Worm (Caenorhabditis elegans) whole organism, L4 larva: ENCODE data around the gene C08E3.15.
"Not testable (repeated sequence)": the region's sequence is repeated elsewhere in the genome, so short reads cannot be mapped to it uniquely, and the experiment has no call there.

ENCODE experiments used
- ceh-28 ChIP-seq: fragments of 150-350 bp; optimal IDR thresholded peaks from 2 replicates; lab custom pipeline; 2014; ENCODE audit warnings: missing biosample characterization, missing genetic modification reagents, missing genetic modification characterization
- ctbp-1 ChIP-seq: fragments of 200-800 bp; sonication (Bioruptor generic); IDR thresholded peaks from 2 replicates; pipeline ENCODE4 v1.3.6; 2022; ENCODE audit warnings: missing genetic modification reagents, missing genetic modification characterization, missing compliant biosample characterization
- dmd-6 ChIP-seq: fragments of 200-800 bp; sonication (Bioruptor generic); IDR thresholded peaks from 2 replicates; pipeline ENCODE4 v1.3.6; 2022; ENCODE audit warnings: missing genetic modification reagents, missing genetic modification characterization, missing compliant biosample characterization
- dmd-8 ChIP-seq: fragments of 200-800 bp; sonication (Bioruptor generic); IDR thresholded peaks from 2 replicates; pipeline ENCODE4 v1.3.6; 2022; ENCODE audit warnings: missing genetic modification characterization, missing compliant biosample characterization
- dpl-1 ChIP-seq: fragments of 150-350 bp; optimal IDR thresholded peaks from 2 replicates; lab custom pipeline; 2014; ENCODE audit warnings: missing biosample characterization, missing genetic modification reagents, missing genetic modification characterization
- egl-27 ChIP-seq: sonication (generic microtip); optimal IDR thresholded peaks from 3 replicates; lab custom pipeline; 2017; ENCODE audit warnings: missing biosample characterization, missing genetic modification reagents, missing genetic modification characterization
- lin-13 ChIP-seq: fragments of 150-350 bp; optimal IDR thresholded peaks from 2 replicates; lab custom pipeline; 2014; ENCODE audit warnings: missing biosample characterization, missing genetic modification reagents, missing genetic modification characterization
- lir-3 ChIP-seq: sonication (generic microtip); optimal IDR thresholded peaks from 2 replicates; lab custom pipeline; 2016; ENCODE audit warnings: mild to moderate bottlenecking, missing genetic modification characterization, missing compliant biosample characterization
- nhr-11 ChIP-seq: fragments of 150-350 bp; optimal IDR thresholded peaks from 2 replicates; lab custom pipeline; 2014; ENCODE audit warnings: missing biosample characterization, missing genetic modification characterization
- nhr-237 ChIP-seq: sonication (generic microtip); optimal IDR thresholded peaks from 2 replicates; lab custom pipeline; 2017; ENCODE audit warnings: missing biosample characterization, missing genetic modification characterization
- nhr-41 ChIP-seq: fragments of 200-800 bp; sonication (Bioruptor generic); IDR thresholded peaks from 2 replicates; pipeline ENCODE4 v1.3.6; 2022; ENCODE audit warnings: missing genetic modification reagents, missing genetic modification characterization, missing compliant biosample characterization
- nhr-77 ChIP-seq: fragments of 150-350 bp; optimal IDR thresholded peaks from 2 replicates; lab custom pipeline; 2014; ENCODE audit warnings: missing biosample characterization, missing genetic modification characterization
- sdz-12 ChIP-seq: fragments of 200-800 bp; sonication (Bioruptor generic); optimal IDR thresholded peaks from 2 replicates; lab custom pipeline; 2018; ENCODE audit warnings: mild to moderate bottlenecking, missing genetic modification characterization, missing compliant biosample characterization

- not testable (repeated sequence) for TF ChIP-seq nhr-41 (GFP tag; lab: Robert Waterston, UW); dmd-8 (GFP tag; lab: Robert Waterston, UW); sdz-12 (GFP tag; lab: Kevin White, UChicago); lin-13 (GFP tag; lab: Kevin White, UChicago); egl-27 (tag; lab: Kevin White, UChicago); nhr-77 (tag; lab: Kevin White, UChicago); ctbp-1; dmd-6 (GFP tag; lab: Robert Waterston, UW); ceh-28 (tag; lab: Kevin White, UChicago); lir-3 (tag; lab: Kevin White, UChicago); dpl-1 (GFP tag; lab: Kevin White, UChicago); nhr-237 (tag; lab: Kevin White, UChicago); nhr-11 (tag; lab: Kevin White, UChicago)
These were observed at the start of gene C08E3.15 for ce11 chrII:1627783-1628182.
